Fruit fly (Drosophila melanogaster) whole organism, embryonic: ENCODE measurements around the gene Abl.

Experiments used
- Asciz ChIP-seq: fragments of 200-800 bp; sonication (Bioruptor generic); optimal IDR thresholded peaks from 2 replicates; lab custom pipeline; 2017; ENCODE audit warnings: missing biosample characterization, mild to moderate bottlenecking, missing genetic modification characterization, missing genetic modification reagents
- B-H2 ChIP-seq: fragments of 200-800 bp; sonication (Bioruptor generic); optimal IDR thresholded peaks from 2 replicates; lab custom pipeline; 2018; ENCODE audit warnings: missing biosample characterization, mild to moderate bottlenecking, missing genetic modification characterization
- CG10321 ChIP-seq: fragments of 200-800 bp; sonication (Bioruptor generic); IDR thresholded peaks from 2 replicates; pipeline ENCODE4 v1.3.6; 2022; ENCODE audit warnings: missing biosample characterization, missing genetic modification characterization
- CG11093 ChIP-seq: fragments of 200-800 bp; sonication (Bioruptor generic); IDR thresholded peaks from 3 replicates; pipeline ENCODE4 v1.3.6; 2022; ENCODE audit warnings: missing biosample characterization, missing genetic modification characterization
- CG11504 ChIP-seq: fragments of 200-800 bp; sonication (Bioruptor generic); optimal IDR thresholded peaks from 3 replicates; lab custom pipeline; 2019; ENCODE audit warnings: missing biosample characterization, mild to moderate bottlenecking, missing genetic modification characterization, moderate library complexity
- CG12391 ChIP-seq: fragments of 200-800 bp; sonication (Bioruptor generic); optimal IDR thresholded peaks from 3 replicates; lab custom pipeline; 2018; ENCODE audit warnings: missing biosample characterization, mild to moderate bottlenecking, missing genetic modification characterization, moderate library complexity
- CG13624 ChIP-seq: fragments of 200-800 bp; sonication (Bioruptor generic); optimal IDR thresholded peaks from 2 replicates; lab custom pipeline; 2016; ENCODE audit warnings: missing biosample characterization, missing genetic modification characterization
- CG15269 ChIP-seq: fragments of 200-800 bp; sonication (Bioruptor generic); optimal IDR thresholded peaks from 2 replicates; lab custom pipeline; 2018; ENCODE audit warnings: missing biosample characterization, mild to moderate bottlenecking, missing genetic modification characterization, moderate library complexity
- CG1602 ChIP-seq: fragments of 200-800 bp; sonication (Bioruptor generic); optimal IDR thresholded peaks from 3 replicates; lab custom pipeline; 2016; ENCODE audit warnings: missing biosample characterization, missing genetic modification characterization
- CG18599 ChIP-seq: fragments of 200-800 bp; sonication (Bioruptor generic); optimal IDR thresholded peaks from 3 replicates; lab custom pipeline; 2017; ENCODE audit warnings: missing biosample characterization, missing genetic modification characterization, mild to moderate bottlenecking, moderate library complexity, missing genetic modification reagents
- CG18764 ChIP-seq: fragments of 200-800 bp; sonication (Bioruptor generic); optimal IDR thresholded peaks from 3 replicates; lab custom pipeline; 2016; ENCODE audit warnings: missing biosample characterization, missing genetic modification characterization
- CG2120 ChIP-seq: fragments of 200-800 bp; sonication (Bioruptor generic); optimal IDR thresholded peaks from 3 replicates; lab custom pipeline; 2016; ENCODE audit warnings: missing biosample characterization, missing genetic modification characterization
- CG2712 ChIP-seq: fragments of 200-800 bp; optimal IDR thresholded peaks from 3 replicates; lab custom pipeline; 2019; ENCODE audit warnings: missing biosample characterization, mild to moderate bottlenecking, missing genetic modification characterization, moderate library complexity
- CG3281 ChIP-seq: fragments of 200-800 bp; sonication (Bioruptor generic); optimal IDR thresholded peaks from 3 replicates; lab custom pipeline; 2017; ENCODE audit warnings: missing biosample characterization, mild to moderate bottlenecking, missing genetic modification characterization
- CG3838 ChIP-seq: fragments of 200-800 bp; sonication (Bioruptor generic); optimal IDR thresholded peaks from 3 replicates; lab custom pipeline; 2016; ENCODE audit warnings: missing biosample characterization, missing genetic modification characterization
- CG4424 ChIP-seq: fragments of 200-800 bp; sonication (Bioruptor generic); optimal IDR thresholded peaks from 3 replicates; lab custom pipeline; 2016; ENCODE audit warnings: missing biosample characterization, missing genetic modification characterization
- CG4730 ChIP-seq: fragments of 200-800 bp; sonication (Bioruptor generic); IDR thresholded peaks from 2 replicates; pipeline ENCODE4 v1.3.6; 2022; ENCODE audit warnings: missing biosample characterization, missing genetic modification characterization
- CG6813 ChIP-seq: fragments of 200-800 bp; sonication (Bioruptor generic); optimal IDR thresholded peaks from 2 replicates; lab custom pipeline; 2017; ENCODE audit warnings: missing biosample characterization, missing genetic modification characterization, mild to moderate bottlenecking, moderate library complexity, missing genetic modification reagents
- CG7786 ChIP-seq: fragments of 200-800 bp; sonication (Bioruptor generic); optimal IDR thresholded peaks from 2 replicates; lab custom pipeline; 2016; ENCODE audit warnings: missing biosample characterization, missing genetic modification characterization
- CG8359 ChIP-seq: fragments of 200-800 bp; sonication (Bioruptor generic); optimal IDR thresholded peaks from 2 replicates; lab custom pipeline; 2017; ENCODE audit warnings: missing biosample characterization, mild to moderate bottlenecking, missing genetic modification characterization, borderline replicate concordance
- CG9932 ChIP-seq: fragments of 200-800 bp; sonication (Bioruptor generic); IDR thresholded peaks from 2 replicates; pipeline ENCODE4 v1.3.6; 2022; ENCODE audit warnings: missing biosample characterization, missing genetic modification characterization
- CoRest ChIP-seq: fragments of 200-800 bp; sonication (Bioruptor generic); optimal IDR thresholded peaks from 3 replicates; lab custom pipeline; 2018; ENCODE audit warnings: missing biosample characterization, mild to moderate bottlenecking, missing genetic modification characterization, moderate library complexity
- Gug ChIP-seq: fragments of 200-800 bp; sonication (Bioruptor generic); IDR thresholded peaks from 4 replicates; pipeline ENCODE4 v1.3.6; 2022; ENCODE audit warnings: missing biosample characterization, missing genetic modification characterization
- Hmr ChIP-seq: fragments of 200-800 bp; sonication (Bioruptor generic); optimal IDR thresholded peaks from 3 replicates; lab custom pipeline; 2017; ENCODE audit warnings: mild to moderate bottlenecking, missing biosample characterization, missing genetic modification reagents, missing genetic modification characterization
- Hr51 ChIP-seq, 2 experiments: fragments of 200-800 bp; sonication (Bioruptor generic); optimal IDR thresholded peaks; 2 replicates in 1 of 2; 3 replicates in 1 of 2; lab custom pipeline; 2016 to 2018; ENCODE audit warnings: missing biosample characterization in 2 of 2, missing genetic modification characterization in 2 of 2, mild to moderate bottlenecking in 1 of 2, moderate library complexity in 1 of 2
- Hsf ChIP-seq: fragments of 200-800 bp; sonication (Bioruptor generic); optimal IDR thresholded peaks from 3 replicates; lab custom pipeline; 2016; ENCODE audit warnings: missing biosample characterization, missing genetic modification characterization
- Max ChIP-seq: fragments of 200-800 bp; sonication (Bioruptor generic); optimal IDR thresholded peaks from 2 replicates; lab custom pipeline; 2016; ENCODE audit warnings: missing biosample characterization, mild to moderate bottlenecking, missing genetic modification characterization
- Meics ChIP-seq: fragments of 200-800 bp; sonication (Bioruptor generic); optimal IDR thresholded peaks from 2 replicates; lab custom pipeline; 2017; ENCODE audit warnings: missing biosample characterization, mild to moderate bottlenecking, missing genetic modification characterization
- NC2α ChIP-seq: fragments of 200-800 bp; sonication (Bioruptor generic); optimal IDR thresholded peaks from 2 replicates; lab custom pipeline; 2016; ENCODE audit warnings: missing biosample characterization, missing genetic modification characterization
- Oaz ChIP-seq: fragments of 200-800 bp; sonication (Bioruptor generic); IDR thresholded peaks from 2 replicates; pipeline ENCODE4 v1.3.6; 2022; ENCODE audit warnings: missing biosample characterization, missing genetic modification characterization
- PHDP ChIP-seq: fragments of 200-800 bp; sonication (Bioruptor generic); optimal IDR thresholded peaks from 3 replicates; lab custom pipeline; 2018; ENCODE audit warnings: missing biosample characterization, mild to moderate bottlenecking, missing genetic modification characterization, moderate library complexity
- bowl ChIP-seq: fragments of 200-800 bp; sonication (Bioruptor generic); IDR thresholded peaks from 2 replicates; pipeline ENCODE4 v1.3.6; 2022; ENCODE audit warnings: missing biosample characterization, missing genetic modification characterization
- btn ChIP-seq: fragments of 200-800 bp; sonication (Bioruptor generic); optimal IDR thresholded peaks from 2 replicates; lab custom pipeline; 2016; ENCODE audit warnings: missing biosample characterization, missing genetic modification characterization
- cato ChIP-seq: fragments of 200-800 bp; sonication (Bioruptor generic); optimal IDR thresholded peaks from 2 replicates; lab custom pipeline; 2016; ENCODE audit warnings: missing biosample characterization, missing genetic modification characterization, borderline replicate concordance
- dm ChIP-seq: fragments of 200-800 bp; sonication (Bioruptor generic); optimal IDR thresholded peaks from 3 replicates; lab custom pipeline; 2016; ENCODE audit warnings: missing biosample characterization, missing genetic modification characterization
- dpn ChIP-seq, 2 experiments: fragments of 200-800 bp; sonication (Bioruptor generic); optimal IDR thresholded peaks; 3 replicates each; lab custom pipeline; 2016; ENCODE audit warnings: missing biosample characterization in 2 of 2, missing genetic modification characterization in 2 of 2
- ewg ChIP-seq: fragments of 200-800 bp; sonication (Bioruptor generic); optimal IDR thresholded peaks from 3 replicates; lab custom pipeline; 2017; ENCODE audit warnings: mild to moderate bottlenecking, missing biosample characterization, missing genetic modification reagents, missing genetic modification characterization
- exex ChIP-seq: fragments of 200-800 bp; sonication (Bioruptor generic); optimal IDR thresholded peaks from 4 replicates; lab custom pipeline; 2018; ENCODE audit warnings: missing biosample characterization, mild to moderate bottlenecking, missing genetic modification characterization, moderate library complexity
- grn ChIP-seq: fragments of 200-800 bp; sonication (Bioruptor generic); optimal IDR thresholded peaks from 3 replicates; lab custom pipeline; 2017; ENCODE audit warnings: missing biosample characterization, missing genetic modification characterization
- gsb-n ChIP-seq: fragments of 200-800 bp; sonication (Bioruptor generic); optimal IDR thresholded peaks from 3 replicates; lab custom pipeline; 2018; ENCODE audit warnings: missing biosample characterization, mild to moderate bottlenecking, missing genetic modification characterization
- ind ChIP-seq: fragments of 200-800 bp; sonication (Bioruptor generic); optimal IDR thresholded peaks from 3 replicates; lab custom pipeline; 2016; ENCODE audit warnings: missing biosample characterization, missing genetic modification characterization
- lilli ChIP-seq: fragments of 200-800 bp; sonication (Bioruptor generic); optimal IDR thresholded peaks from 3 replicates; lab custom pipeline; 2016; ENCODE audit warnings: missing biosample characterization, missing genetic modification characterization
- oc ChIP-seq: fragments of 200-800 bp; sonication (Bioruptor generic); optimal IDR thresholded peaks from 2 replicates; lab custom pipeline; 2018; ENCODE audit warnings: missing biosample characterization, mild to moderate bottlenecking, missing genetic modification characterization, moderate library complexity
- scrt ChIP-seq: fragments of 200-800 bp; sonication (Bioruptor generic); optimal IDR thresholded peaks from 2 replicates; lab custom pipeline; 2018; ENCODE audit warnings: missing biosample characterization, mild to moderate bottlenecking, missing genetic modification characterization, moderate library complexity
- sd ChIP-seq: fragments of 200-800 bp; sonication (Bioruptor generic); optimal IDR thresholded peaks from 3 replicates; lab custom pipeline; 2018; ENCODE audit warnings: missing biosample characterization, mild to moderate bottlenecking, missing genetic modification characterization, moderate library complexity
- shn ChIP-seq: fragments of 200-800 bp; sonication (Bioruptor generic); optimal IDR thresholded peaks from 3 replicates; lab custom pipeline; 2016; ENCODE audit warnings: missing biosample characterization, missing genetic modification characterization
- slp2 ChIP-seq: fragments of 200-800 bp; sonication (Bioruptor generic); optimal IDR thresholded peaks from 2 replicates; lab custom pipeline; 2016; ENCODE audit warnings: missing biosample characterization, missing genetic modification characterization
- tin ChIP-seq: fragments of 200-800 bp; sonication (Bioruptor generic); optimal IDR thresholded peaks from 3 replicates; lab custom pipeline; 2016; ENCODE audit warnings: missing biosample characterization, missing genetic modification characterization
- trem ChIP-seq: fragments of 200-800 bp; optimal IDR thresholded peaks from 3 replicates; lab custom pipeline; 2019; ENCODE audit warnings: missing biosample characterization, mild to moderate bottlenecking, missing genetic modification characterization, moderate library complexity
- tx ChIP-seq: fragments of 200-800 bp; sonication (Bioruptor generic); optimal IDR thresholded peaks from 2 replicates; lab custom pipeline; 2016; ENCODE audit warnings: missing biosample characterization, missing genetic modification characterization
- z ChIP-seq: fragments of 200-800 bp; sonication (Bioruptor generic); IDR thresholded peaks from 3 replicates; pipeline ENCODE4 v1.3.6; 2022; ENCODE audit warnings: missing biosample characterization, missing genetic modification characterization

Abl gene

dm6 chr3L:16602736-16603144, 44.9 kb downstream of the Abl start, which contains the start of gene Arts (continued):
- TF ChIP-seq CG2712 (tag; lab: Kevin White, UChicago) (peak; percentile 47), slp2 (no peak), Oaz (GFP tag; lab: Robert Waterston, UW) (no peak), dm (GFP tag; lab: Kevin White, UChicago) (peak; percentile 71), CG6813 (GFP tag; lab: Kevin White, UChicago) (no peak), CG8359 (GFP tag; lab: Kevin White, UChicago) (no peak), trem (peak; percentile 53), sd (tag; lab: Kevin White, UChicago) (peak; percentile 48), tin (peak; percentile 8), CG1602 (peak; percentile 10), z (GFP tag; lab: Robert Waterston, UW) (no peak), CG12391 (tag; lab: Kevin White, UChicago) (peak; percentile 39), CG18764 (GFP tag; lab: Kevin White, UChicago) (peak; percentile 44), Hmr (GFP tag; lab: Kevin White, UChicago) (peak; percentile 9), lilli (GFP tag; lab: Kevin White, UChicago) (peak; percentile 15), btn (no peak), oc (tag; lab: Kevin White, UChicago) (no peak), CG4730 (no peak), CG11504 (tag; lab: Kevin White, UChicago) (peak; percentile 42), CG9932 (GFP tag; lab: Robert Waterston, UW) (no peak), CoRest (tag; lab: Kevin White, UChicago) (peak; percentile 36), Hr51 (GFP tag; optimal IDR thresholded peaks at IDR 0.05; lab: Kevin White, UChicago) (no peak), bowl (no peak), Max (peak; percentile 54), dpn (GFP tag; optimal IDR thresholded peaks at IDR 0.05; lab: Kevin White, UChicago) (peak in 1 of 2 experiments; percentile 7), Asciz (GFP tag; lab: Kevin White, UChicago) (no peak), cato (no peak), Hsf (GFP tag; lab: Kevin White, UChicago) (peak; percentile 20), ewg (GFP tag; lab: Kevin White, UChicago) (no peak), shn (GFP tag; lab: Kevin White, UChicago) (no peak), CG2120 (GFP tag; lab: Kevin White, UChicago) (peak; percentile 46), CG15269 (tag; lab: Kevin White, UChicago) (peak; percentile 31), CG11093 (GFP tag; lab: Robert Waterston, UW) (no peak), B-H2 (GFP tag; lab: Kevin White, UChicago) (peak; percentile 20), scrt (GFP tag; lab: Kevin White, UChicago) (no peak), NC2α (no peak), exex (tag; lab: Kevin White, UChicago) (peak; percentile 32), CG18599 (peak; percentile 44), CG3281 (GFP tag; lab: Kevin White, UChicago) (peak; percentile 43), Meics (GFP tag; lab: Kevin White, UChicago) (peak; percentile 15), ind (GFP tag; lab: Kevin White, UChicago) (peak; percentile 4), gsb-n (tag; lab: Kevin White, UChicago) (peak; percentile 2), PHDP (tag; lab: Kevin White, UChicago) (peak; percentile 25), CG7786 (no peak), grn (GFP tag; lab: Kevin White, UChicago) (peak; percentile 29), CG10321 (no peak), tx (GFP tag; lab: Kevin White, UChicago) (no peak), Gug (GFP tag; lab: Robert Waterston, UW) (peak; percentile 12; the same call in 1 of the 4 replicates), CG13624 (GFP tag; lab: Kevin White, UChicago) (no peak), CG3838 (GFP tag; lab: Kevin White, UChicago) (no peak), CG4424 (peak; percentile 41)
